Fruit fly (Drosophila melanogaster): ENCODE results near the gene Spn75F.
A peak's percentile ranks its signal among the peaks of the same experiment; 100 is the strongest.

Spn75F gene

DNA sequence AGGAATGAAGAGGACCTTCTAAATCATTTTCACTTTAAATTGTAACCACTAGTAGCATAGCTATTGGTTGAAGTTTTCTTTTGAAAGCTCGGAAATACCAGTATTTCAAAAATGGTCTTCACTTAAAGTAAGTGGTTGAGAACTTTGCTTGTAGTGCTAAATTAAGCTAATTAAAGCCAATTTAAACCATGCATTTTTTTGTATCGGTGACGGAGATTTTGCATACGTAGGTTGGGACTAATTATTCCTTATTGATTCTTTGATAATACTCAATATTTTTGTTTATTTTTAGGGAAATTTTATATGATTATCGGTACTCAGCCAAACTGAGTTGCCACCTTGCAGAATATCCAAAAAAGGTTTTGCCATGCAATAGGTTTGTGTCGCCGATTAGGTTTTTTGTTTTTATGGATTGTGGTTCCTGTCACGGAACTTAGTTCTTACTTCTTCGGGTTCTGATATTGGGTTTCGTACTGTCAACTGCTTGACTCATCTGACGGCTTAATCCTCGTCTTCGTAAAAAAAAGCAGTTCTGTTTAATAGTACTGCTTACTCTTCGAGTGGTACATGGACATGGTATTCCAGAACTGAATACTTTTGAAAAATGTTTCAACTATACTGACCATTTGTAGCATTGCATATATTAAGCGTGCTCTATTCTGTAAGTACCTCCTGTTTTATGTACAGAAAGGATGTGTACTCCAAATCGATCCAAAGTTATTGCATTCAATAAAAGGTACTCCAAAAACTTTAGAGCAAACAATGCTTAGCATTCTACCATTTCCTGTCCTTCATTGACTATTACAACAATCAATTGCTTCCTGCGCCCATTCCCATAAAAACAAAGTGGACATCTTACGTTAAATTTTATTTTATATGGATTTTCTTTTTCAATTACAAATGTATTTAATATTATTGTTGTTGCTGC, 10.9 kb upstream of the Spn75F start:
- TF ChIP-seq CG5204 (GFP tag; optimal IDR thresholded peaks at IDR 0.05): no peak
- peak; percentile 72 for TF ChIP-seq kay (GFP tag; ENCODE audit: borderline replicate concordance)

DNA sequence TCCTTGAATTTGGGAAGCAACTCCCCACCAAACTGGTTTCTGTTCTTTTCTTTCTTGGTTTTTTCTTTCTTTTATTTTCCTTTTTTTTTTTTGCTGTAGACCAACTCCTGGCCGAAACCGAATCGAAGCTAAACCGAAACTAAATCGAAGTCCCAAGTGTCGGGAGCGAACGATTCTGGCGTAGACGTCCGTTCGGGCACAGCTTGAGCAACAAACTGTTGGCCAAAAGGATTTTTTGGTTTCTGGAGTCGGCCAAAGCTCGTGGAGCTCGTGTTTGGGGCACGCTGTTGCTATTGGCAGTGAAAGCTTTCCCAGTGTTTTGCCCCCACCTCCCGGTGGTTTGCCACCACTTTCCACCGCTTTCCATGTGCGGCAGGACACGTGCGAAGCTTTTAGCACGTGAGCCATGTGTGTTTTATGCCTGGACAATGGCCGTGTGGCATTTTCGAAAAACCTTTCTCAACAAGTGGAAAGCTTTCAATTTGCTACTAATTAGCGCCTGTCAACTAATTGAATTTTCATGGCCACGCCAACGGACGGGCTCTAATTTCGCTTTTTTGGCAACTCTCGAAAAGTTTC, 9.5 kb upstream of the Spn75F start, which contains the start of gene CG14082:
TSS of gene CG14082 (minus strand) at position 51 of the 579 bp plus-strand sequence.
- TF ChIP-seq CG14711 (tag; optimal IDR thresholded peaks at IDR 0.05): no peak
- no peak for TF ChIP-seq ovo (GFP tag; optimal IDR thresholded peaks at IDR 0.05)
- TF ChIP-seq cic (GFP tag; optimal IDR thresholded peaks at IDR 0.05): no peak
- TF ChIP-seq Mnt (GFP tag; optimal IDR thresholded peaks at IDR 0.05): peak; percentile 38
- no peak for TF ChIP-seq CG12768 (GFP tag; optimal IDR thresholded peaks at IDR 0.05)

DNA sequence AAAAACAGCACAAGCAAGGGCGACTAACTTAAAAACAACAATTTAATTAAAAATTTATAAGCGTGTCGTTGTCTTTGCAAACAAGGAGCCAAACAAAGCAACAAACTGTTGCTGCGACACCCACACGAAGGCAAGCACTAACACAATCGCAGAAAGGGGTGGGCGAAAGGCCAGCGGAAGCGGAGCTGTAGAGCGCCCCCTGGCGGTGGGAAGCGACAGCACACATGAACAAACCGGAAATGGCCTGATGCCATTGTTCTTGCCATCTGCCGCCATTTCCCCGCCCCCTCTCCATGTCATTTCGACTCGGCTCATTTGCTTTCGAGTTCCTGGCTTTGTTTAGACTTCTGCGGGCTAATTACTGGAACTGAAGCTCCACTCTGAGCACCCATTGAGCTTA, 3.1 kb upstream of the Spn75F start:
- TF ChIP-seq Hr96 (GFP tag; optimal IDR thresholded peaks at IDR 0.05): no peak
- TF ChIP-seq cic (GFP tag; optimal IDR thresholded peaks at IDR 0.05): no peak
- no peak for TF ChIP-seq Clk (GFP tag; optimal IDR thresholded peaks at IDR 0.05)
- TF ChIP-seq pad (GFP tag; optimal IDR thresholded peaks at IDR 0.05): no peak
- TF ChIP-seq bab1 (GFP tag; optimal IDR thresholded peaks at IDR 0.05): no peak
- TF ChIP-seq toe (GFP tag; optimal IDR thresholded peaks at IDR 0.05): no peak
- no peak for TF ChIP-seq Mnt (GFP tag; optimal IDR thresholded peaks at IDR 0.05)
- TF ChIP-seq CG33017 (tag; optimal IDR thresholded peaks at IDR 0.05): no peak
- no peak for TF ChIP-seq CG12768 (GFP tag; optimal IDR thresholded peaks at IDR 0.05)
- TF ChIP-seq tj (GFP tag; optimal IDR thresholded peaks at IDR 0.05): no peak
- no peak for TF ChIP-seq CG11617 (GFP tag; optimal IDR thresholded peaks at IDR 0.05)
- no peak for TF ChIP-seq cnc (optimal IDR thresholded peaks at IDR 0.05)
- no peak for TF ChIP-seq ovo (GFP tag; optimal IDR thresholded peaks at IDR 0.05)

DNA sequence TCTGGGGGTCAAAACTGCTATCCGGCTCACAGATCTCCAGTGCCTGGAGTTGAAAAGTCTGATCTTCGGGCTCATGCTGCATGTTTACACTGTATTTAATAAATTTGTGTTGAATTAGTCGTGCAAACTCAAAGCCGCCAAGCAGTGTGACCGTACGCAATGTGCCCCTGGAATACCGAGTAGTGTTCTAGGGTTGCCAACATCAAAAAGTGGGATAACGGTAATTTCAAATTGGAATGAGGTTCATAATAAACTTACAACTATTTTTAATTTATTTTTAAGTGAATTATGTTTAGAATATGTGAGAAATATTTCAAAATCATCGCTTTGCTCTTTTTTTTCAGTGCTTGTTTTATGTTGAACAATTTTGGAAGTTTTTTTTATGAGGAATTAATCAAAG, 29.3 kb downstream of the Spn75F start, which contains the start of gene Gem2:
TSS of gene Gem2 (minus strand) at position 176 of the 400 bp plus-strand sequence.
- TF ChIP-seq Hr96 (GFP tag; optimal IDR thresholded peaks at IDR 0.05): no peak
- TF ChIP-seq CG7101 (tag; optimal IDR thresholded peaks at IDR 0.05): no peak
- TF ChIP-seq ovo (GFP tag; optimal IDR thresholded peaks at IDR 0.05): peak; percentile 69
- peak; percentile 90 for TF ChIP-seq CG14711 (tag; optimal IDR thresholded peaks at IDR 0.05)
- TF ChIP-seq kay (GFP tag; ENCODE audit: borderline replicate concordance): no peak

DNA sequence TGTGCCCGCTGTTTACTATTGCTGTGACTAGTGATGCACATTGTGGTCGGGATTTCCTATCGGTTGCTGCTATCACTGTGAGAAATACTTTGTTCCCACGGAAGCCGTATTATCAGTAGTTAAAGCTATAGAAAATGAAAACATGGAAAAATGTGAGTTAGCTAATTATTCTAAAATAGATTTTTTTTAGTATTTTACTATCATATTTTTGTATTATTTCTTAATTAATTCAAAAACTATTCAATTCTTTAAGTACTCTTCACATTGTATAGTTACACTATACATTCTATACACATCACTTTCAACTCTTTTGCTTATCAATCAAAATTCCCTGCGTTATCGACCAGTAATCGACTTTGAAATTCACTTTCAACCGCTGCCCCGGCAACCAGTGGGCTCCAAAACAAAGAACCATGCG, 31.8 kb downstream of the Spn75F start, which contains the start of the genes Naxd and CG14079:
TSS of gene Naxd (minus strand) at position 45 of the 418 bp plus-strand sequence.
TSS of gene CG14079 (plus strand) at position 335 of the 418 bp plus-strand sequence.
- TF ChIP-seq Clk (GFP tag; optimal IDR thresholded peaks at IDR 0.05): peak; percentile 13
- TF ChIP-seq CG12768 (GFP tag; optimal IDR thresholded peaks at IDR 0.05): peak; percentile 27
- no peak for TF ChIP-seq Hr96 (GFP tag; optimal IDR thresholded peaks at IDR 0.05)
- peak; percentile 87 for TF ChIP-seq CG7101 (tag; optimal IDR thresholded peaks at IDR 0.05)
- TF ChIP-seq toe (GFP tag; optimal IDR thresholded peaks at IDR 0.05): peak; percentile 82
- TF ChIP-seq cic (GFP tag; optimal IDR thresholded peaks at IDR 0.05): peak; percentile 63
- peak; percentile 70 for TF ChIP-seq Mnt (GFP tag; optimal IDR thresholded peaks at IDR 0.05)
- peak; percentile 65 for TF ChIP-seq ovo (GFP tag; optimal IDR thresholded peaks at IDR 0.05)
- peak; percentile 87 for TF ChIP-seq bab1 (GFP tag; optimal IDR thresholded peaks at IDR 0.05)
- peak; percentile 52 for TF ChIP-seq CG7045 (GFP tag; optimal IDR thresholded peaks at IDR 0.05)
- TF ChIP-seq Crg-1 (GFP tag; optimal IDR thresholded peaks at IDR 0.05): peak; percentile 63
- no peak for TF ChIP-seq CG5204 (GFP tag; optimal IDR thresholded peaks at IDR 0.05)
- peak; percentile 76 for TF ChIP-seq CG1620 (GFP tag; optimal IDR thresholded peaks at IDR 0.05)
- TF ChIP-seq tj (GFP tag; optimal IDR thresholded peaks at IDR 0.05): peak; percentile 91
- TF ChIP-seq CG14711 (tag; optimal IDR thresholded peaks at IDR 0.05): peak; percentile 43
- peak; percentile 84 for TF ChIP-seq CG11617 (GFP tag; optimal IDR thresholded peaks at IDR 0.05)
- TF ChIP-seq CG33017 (tag; optimal IDR thresholded peaks at IDR 0.05): peak; percentile 69
- no peak for TF ChIP-seq kay (GFP tag; ENCODE audit: borderline replicate concordance)
- TF ChIP-seq cnc (optimal IDR thresholded peaks at IDR 0.05): no peak
- TF ChIP-seq pad (GFP tag; optimal IDR thresholded peaks at IDR 0.05): peak; percentile 36

DNA sequence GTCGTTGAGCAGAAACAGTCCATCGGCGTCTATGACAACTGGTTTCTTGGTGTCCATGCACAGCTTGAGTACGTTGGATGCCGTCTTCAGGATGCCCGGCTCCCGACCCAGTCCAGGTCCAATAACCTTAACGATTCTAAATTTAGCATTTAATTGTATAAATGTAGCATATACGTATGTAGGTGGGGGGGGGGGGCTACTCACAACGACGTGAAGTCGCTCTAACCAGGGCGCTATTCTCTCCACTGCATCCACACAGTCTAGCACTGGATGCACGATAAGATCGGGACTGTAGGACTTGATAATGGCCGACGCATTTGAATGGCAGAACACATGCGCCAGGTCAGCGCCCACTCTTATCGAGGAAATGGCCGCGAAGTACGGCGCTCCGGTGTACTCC, 32.4 kb downstream of the Spn75F start:
- TF ChIP-seq CG14711 (tag; optimal IDR thresholded peaks at IDR 0.05) (no peak), CG7101 (tag; optimal IDR thresholded peaks at IDR 0.05) (no peak), kay (GFP tag; ENCODE audit: borderline replicate concordance) (no peak), CG7045 (GFP tag; optimal IDR thresholded peaks at IDR 0.05) (no peak), pad (GFP tag; optimal IDR thresholded peaks at IDR 0.05) (no peak), CG11617 (GFP tag; optimal IDR thresholded peaks at IDR 0.05) (no peak), Mnt (GFP tag; optimal IDR thresholded peaks at IDR 0.05) (no peak), CG5204 (GFP tag; optimal IDR thresholded peaks at IDR 0.05) (no peak), CG33017 (tag; optimal IDR thresholded peaks at IDR 0.05) (no peak), toe (GFP tag; optimal IDR thresholded peaks at IDR 0.05) (no peak), cnc (optimal IDR thresholded peaks at IDR 0.05) (no peak), CG12768 (GFP tag; optimal IDR thresholded peaks at IDR 0.05) (no peak)
